Worm (Caenorhabditis elegans) whole organism, L3 larva: ENCODE data around the gene Y48E1C.2.

ENCODE experiments used
- aly-2 ChIP-seq: fragments of 150-350 bp; optimal IDR thresholded peaks from 2 replicates; lab custom pipeline; 2014; ENCODE audit warnings: missing biosample characterization, missing genetic modification characterization
- ceh-82 ChIP-seq: fragments of 150-350 bp; optimal IDR thresholded peaks from 2 replicates; lab custom pipeline; 2014; ENCODE audit warnings: missing biosample characterization, missing genetic modification characterization
- lin-15B ChIP-seq: fragments of 150-350 bp; optimal IDR thresholded peaks from 2 replicates; lab custom pipeline; 2014; ENCODE audit warnings: missing biosample characterization, missing genetic modification characterization
- nfya-1 ChIP-seq: sonication (generic microtip); optimal IDR thresholded peaks from 2 replicates; lab custom pipeline; 2017; ENCODE audit warnings: missing genetic modification characterization, mild to moderate bottlenecking, missing compliant biosample characterization, antibody characterized with exemption, moderate library complexity; ENCODE audit not compliant: insufficient read depth
- pha-4 ChIP-seq: fragments of 150-350 bp; optimal IDR thresholded peaks from 2 replicates; lab custom pipeline; 2014; ENCODE audit warnings: missing biosample characterization, missing genetic modification reagents, missing genetic modification characterization
- pqm-1 ChIP-seq: fragments of 150-350 bp; optimal IDR thresholded peaks from 2 replicates; lab custom pipeline; 2017; ENCODE audit warnings: missing biosample characterization, missing genetic modification characterization, inconsistent platforms
- ztf-11 ChIP-seq: fragments of 150-350 bp; optimal IDR thresholded peaks from 2 replicates; lab custom pipeline; 2014; ENCODE audit warnings: missing biosample characterization, missing genetic modification characterization
- ztf-4 ChIP-seq: fragments of 150-350 bp; optimal IDR thresholded peaks from 2 replicates; lab custom pipeline; 2014; ENCODE audit warnings: missing biosample characterization, missing genetic modification characterization

ce11 chrII:13376112-13376511 lies 48.2 kb upstream of the Y48E1C.2 start, which contains the start of gene Y48C3A.12:
- no peak for TF ChIP-seq nfya-1 (tag; lab: Kevin White, UChicago)
- no peak for TF ChIP-seq pha-4
- TF ChIP-seq ztf-4, result no peak
- TF ChIP-seq aly-2 (tag; lab: Kevin White, UChicago), result no peak
- no peak for TF ChIP-seq pqm-1
- TF ChIP-seq ceh-82 (tag; lab: Kevin White, UChicago), result no peak
- no peak for TF ChIP-seq lin-15B (tag; lab: Kevin White, UChicago)
- TF ChIP-seq ztf-11 (tag; lab: Kevin White, UChicago), result no peak
